Worm (Caenorhabditis elegans) whole organism, L4 larva: ENCODE results near the gene ZK637.4.

Experiments used
- F10B5.3 ChIP-seq: sonication (generic microtip); optimal IDR thresholded peaks from 2 replicates; lab custom pipeline; 2016; ENCODE audit warnings: mild to moderate bottlenecking, missing genetic modification characterization, missing compliant biosample characterization
- F26F4.8 ChIP-seq: fragments of 200-800 bp; sonication (Bioruptor generic); conservative IDR thresholded peaks from 2 replicates; pipeline ENCODE4 v1.3.6; 2022; ENCODE audit warnings: missing genetic modification characterization, missing compliant biosample characterization
- F37D6.2 ChIP-seq: sonication (generic microtip); optimal IDR thresholded peaks from 2 replicates; lab custom pipeline; 2016; ENCODE audit warnings: mild to moderate bottlenecking, missing genetic modification characterization, missing compliant biosample characterization
- F49E8.2 ChIP-seq: sonication (generic microtip); optimal IDR thresholded peaks from 2 replicates; lab custom pipeline; 2016; ENCODE audit warnings: missing compliant biosample characterization, mild to moderate bottlenecking, missing genetic modification characterization, borderline replicate concordance
- T26A8.4 ChIP-seq: fragments of 200-800 bp; sonication (Bioruptor generic); IDR thresholded peaks from 2 replicates; pipeline ENCODE4 v1.3.6; 2022; ENCODE audit warnings: missing genetic modification characterization, missing compliant biosample characterization
- ZK337.2 ChIP-seq: fragments of 200-800 bp; sonication (Bioruptor generic); IDR thresholded peaks from 2 replicates; pipeline ENCODE4 v1.3.6; 2022; ENCODE audit warnings: missing genetic modification reagents, missing genetic modification characterization, missing compliant biosample characterization
- ZK546.5 ChIP-seq, 2 experiments: sonication (generic microtip); optimal IDR thresholded peaks; 2 replicates each; lab custom pipeline; 2017; ENCODE audit warnings: missing biosample characterization in 2 of 2, missing genetic modification characterization in 2 of 2
- aha-1 ChIP-seq: fragments of 150-350 bp; peaks from one replicate; lab custom pipeline; 2014; ENCODE audit warnings: missing biosample characterization, missing genetic modification characterization
- aly-2 ChIP-seq: sonication (generic microtip); optimal IDR thresholded peaks from 2 replicates; lab custom pipeline; 2018; ENCODE audit warnings: missing biosample characterization, missing genetic modification characterization
- ama-1 ChIP-seq: fragments of 150-350 bp; optimal IDR thresholded peaks from 2 replicates; lab custom pipeline; 2014; ENCODE audit warnings: inconsistent platforms, mixed read lengths
- arid-1 ChIP-seq: fragments of 200-800 bp; sonication (Bioruptor generic); conservative IDR thresholded peaks from 2 replicates; pipeline ENCODE4 v1.3.6; 2022; ENCODE audit warnings: missing genetic modification reagents, missing genetic modification characterization, missing compliant biosample characterization
- attf-4 ChIP-seq: sonication (generic microtip); optimal IDR thresholded peaks from 3 replicates; lab custom pipeline; 2017; ENCODE audit warnings: missing biosample characterization, missing genetic modification characterization
- ceh-28 ChIP-seq: fragments of 150-350 bp; optimal IDR thresholded peaks from 2 replicates; lab custom pipeline; 2014; ENCODE audit warnings: missing biosample characterization, missing genetic modification reagents, missing genetic modification characterization
- ceh-82 ChIP-seq: sonication (generic microtip); optimal IDR thresholded peaks from 2 replicates; lab custom pipeline; 2017; ENCODE audit warnings: missing biosample characterization, missing genetic modification characterization
- ces-1 ChIP-seq: fragments of 150-350 bp; sonication (generic microtip); optimal IDR thresholded peaks from 4 replicates; lab custom pipeline; 2014; ENCODE audit warnings: missing biosample characterization, missing genetic modification reagents, missing genetic modification characterization
- cey-2 ChIP-seq: sonication (generic microtip); optimal IDR thresholded peaks from 3 replicates; lab custom pipeline; 2017; ENCODE audit warnings: missing genetic modification characterization, mild to moderate bottlenecking, missing compliant biosample characterization, antibody characterized with exemption, borderline replicate concordance; ENCODE audit not compliant: insufficient read depth
- ctbp-1 ChIP-seq: fragments of 200-800 bp; sonication (Bioruptor generic); IDR thresholded peaks from 2 replicates; pipeline ENCODE4 v1.3.6; 2022; ENCODE audit warnings: missing genetic modification reagents, missing genetic modification characterization, missing compliant biosample characterization
- daf-12 ChIP-seq: fragments of 150-350 bp; optimal IDR thresholded peaks from 2 replicates; lab custom pipeline; 2014; ENCODE audit warnings: missing biosample characterization, missing genetic modification reagents, missing genetic modification characterization
- daf-16 ChIP-seq, 3 experiments: sonication (generic microtip); optimal IDR thresholded peaks; 2 replicates each; lab custom pipeline; 2016 to 2017; ENCODE audit warnings: missing genetic modification characterization in 3 of 3, missing genetic modification reagents in 3 of 3, mild to moderate bottlenecking in 2 of 3, missing compliant biosample characterization in 2 of 3, missing biosample characterization in 1 of 3, moderate library complexity in 1 of 3
- daf-8 ChIP-seq: fragments of 200-800 bp; sonication (Bioruptor generic); IDR thresholded peaks from 2 replicates; pipeline ENCODE4 v1.3.6; 2022; ENCODE audit warnings: missing genetic modification characterization, missing compliant biosample characterization
- dmd-8 ChIP-seq: fragments of 200-800 bp; sonication (Bioruptor generic); IDR thresholded peaks from 2 replicates; pipeline ENCODE4 v1.3.6; 2022; ENCODE audit warnings: missing genetic modification characterization, missing compliant biosample characterization
- dpl-1 ChIP-seq: fragments of 150-350 bp; optimal IDR thresholded peaks from 2 replicates; lab custom pipeline; 2014; ENCODE audit warnings: missing biosample characterization, missing genetic modification reagents, missing genetic modification characterization
- gei-8 ChIP-seq: fragments of 200-800 bp; sonication (Bioruptor generic); optimal IDR thresholded peaks from 2 replicates; lab custom pipeline; 2018; ENCODE audit warnings: mild to moderate bottlenecking, missing genetic modification characterization, missing compliant biosample characterization
- hlh-11 ChIP-seq: fragments of 200-800 bp; sonication (Bioruptor generic); optimal IDR thresholded peaks from 2 replicates; lab custom pipeline; 2018; ENCODE audit warnings: mild to moderate bottlenecking, missing genetic modification characterization, missing compliant biosample characterization
- hlh-30 ChIP-seq: sonication (generic microtip); optimal IDR thresholded peaks from 2 replicates; lab custom pipeline; 2017; ENCODE audit warnings: antibody characterized with exemption, mild to moderate bottlenecking, missing genetic modification characterization, missing compliant biosample characterization; ENCODE audit not compliant: insufficient read depth
- hmg-1.1 ChIP-seq: fragments of 200-800 bp; sonication (Bioruptor generic); IDR thresholded peaks from 2 replicates; pipeline ENCODE4 v1.3.6; 2022; ENCODE audit warnings: missing genetic modification reagents, missing genetic modification characterization, missing compliant biosample characterization
- lin-15B ChIP-seq: fragments of 150-350 bp; sonication (generic microtip); optimal IDR thresholded peaks from 3 replicates; lab custom pipeline; 2014; ENCODE audit warnings: missing biosample characterization, missing genetic modification characterization
- lin-29 ChIP-seq: fragments of 200-800 bp; sonication (Bioruptor generic); IDR thresholded peaks from 2 replicates; pipeline ENCODE4 v1.3.6; 2022; ENCODE audit warnings: missing genetic modification reagents, missing genetic modification characterization, missing compliant biosample characterization
- lir-3 ChIP-seq: sonication (generic microtip); optimal IDR thresholded peaks from 2 replicates; lab custom pipeline; 2016; ENCODE audit warnings: mild to moderate bottlenecking, missing genetic modification characterization, missing compliant biosample characterization
- madf-9 ChIP-seq: fragments of 200-800 bp; sonication (Bioruptor generic); conservative IDR thresholded peaks from 2 replicates; pipeline ENCODE4 v1.3.6; 2022; ENCODE audit warnings: missing genetic modification reagents, missing genetic modification characterization, missing compliant biosample characterization
- mdl-1 ChIP-seq, 2 experiments: fragments of 150-350 bp in 1 of 2; sonication (generic microtip) in 1 of 2; optimal IDR thresholded peaks; 2 replicates each; lab custom pipeline; 2014 to 2017; ENCODE audit warnings: missing biosample characterization in 2 of 2, missing genetic modification characterization in 2 of 2
- mdt-29 ChIP-seq: fragments of 200-800 bp; sonication (Bioruptor generic); IDR thresholded peaks from 2 replicates; pipeline ENCODE4 v1.3.6; 2022; ENCODE audit warnings: missing genetic modification reagents, missing genetic modification characterization, missing compliant biosample characterization
- mep-1 ChIP-seq: fragments of 150-350 bp; sonication (generic microtip); optimal IDR thresholded peaks from 3 replicates; lab custom pipeline; 2014; ENCODE audit warnings: missing biosample characterization, missing genetic modification characterization
- mes-2 ChIP-seq: sonication (generic microtip); optimal IDR thresholded peaks from 2 replicates; lab custom pipeline; 2016; ENCODE audit warnings: missing genotype, mild to moderate bottlenecking, missing genetic modification characterization, missing compliant biosample characterization; ENCODE audit not compliant: poor library complexity, severe bottlenecking
- mxl-2 ChIP-seq: fragments of 200-800 bp; sonication (Bioruptor generic); conservative IDR thresholded peaks from 2 replicates; pipeline ENCODE4 v1.3.6; 2022; ENCODE audit warnings: missing genetic modification reagents, missing genetic modification characterization, missing compliant biosample characterization
- nhr-10 ChIP-seq: fragments of 150-350 bp; optimal IDR thresholded peaks from 2 replicates; lab custom pipeline; 2014; ENCODE audit warnings: missing biosample characterization, missing genetic modification characterization
- nhr-11 ChIP-seq: fragments of 150-350 bp; optimal IDR thresholded peaks from 2 replicates; lab custom pipeline; 2014; ENCODE audit warnings: missing biosample characterization, missing genetic modification characterization
- nhr-237 ChIP-seq: sonication (generic microtip); optimal IDR thresholded peaks from 2 replicates; lab custom pipeline; 2017; ENCODE audit warnings: missing biosample characterization, missing genetic modification characterization
- nhr-28 ChIP-seq: fragments of 150-350 bp; optimal IDR thresholded peaks from 2 replicates; lab custom pipeline; 2014; ENCODE audit warnings: missing biosample characterization, missing genetic modification characterization
- nhr-41 ChIP-seq: fragments of 200-800 bp; sonication (Bioruptor generic); IDR thresholded peaks from 2 replicates; pipeline ENCODE4 v1.3.6; 2022; ENCODE audit warnings: missing genetic modification reagents, missing genetic modification characterization, missing compliant biosample characterization
- nhr-48 ChIP-seq: sonication (generic microtip); optimal IDR thresholded peaks from 2 replicates; lab custom pipeline; 2016; ENCODE audit warnings: mild to moderate bottlenecking, missing genetic modification characterization, missing compliant biosample characterization
- nhr-76 ChIP-seq: fragments of 150-350 bp; optimal IDR thresholded peaks from 2 replicates; lab custom pipeline; 2014; ENCODE audit warnings: missing biosample characterization, missing genetic modification characterization
- pqm-1 ChIP-seq: sonication (generic microtip); optimal IDR thresholded peaks from 2 replicates; lab custom pipeline; 2017; ENCODE audit warnings: missing biosample characterization, missing genetic modification characterization
- rbr-2 ChIP-seq: sonication (generic microtip); optimal IDR thresholded peaks from 2 replicates; lab custom pipeline; 2016; ENCODE audit warnings: missing genotype, missing genetic modification characterization, missing compliant biosample characterization
- sdz-12 ChIP-seq: fragments of 200-800 bp; sonication (Bioruptor generic); optimal IDR thresholded peaks from 2 replicates; lab custom pipeline; 2018; ENCODE audit warnings: mild to moderate bottlenecking, missing genetic modification characterization, missing compliant biosample characterization
- snpc-1.2 ChIP-seq: fragments of 200-800 bp; sonication (Bioruptor generic); IDR thresholded peaks from 2 replicates; pipeline ENCODE4 v1.3.6; 2022; ENCODE audit warnings: missing genetic modification reagents, missing genetic modification characterization, missing compliant biosample characterization
- vab-7 ChIP-seq: fragments of 200-800 bp; sonication (Bioruptor generic); IDR thresholded peaks from 2 replicates; pipeline ENCODE4 v1.3.6; 2022; ENCODE audit warnings: missing genetic modification reagents, missing genetic modification characterization, missing compliant biosample characterization
- zag-1 ChIP-seq: fragments of 150-350 bp; optimal IDR thresholded peaks from 2 replicates; lab custom pipeline; 2014; ENCODE audit warnings: missing biosample characterization, missing genetic modification characterization
- zfp-2 ChIP-seq: sonication (generic microtip); optimal IDR thresholded peaks from 2 replicates; lab custom pipeline; 2016; ENCODE audit warnings: mild to moderate bottlenecking, missing genetic modification characterization, missing compliant biosample characterization
- zfp-3 ChIP-seq: fragments of 200-800 bp; sonication (Bioruptor generic); conservative IDR thresholded peaks from 2 replicates; pipeline ENCODE4 v1.3.6; 2022; ENCODE audit warnings: missing genetic modification reagents, missing genetic modification characterization, missing compliant biosample characterization

Gene ZK637.4

DNA sequence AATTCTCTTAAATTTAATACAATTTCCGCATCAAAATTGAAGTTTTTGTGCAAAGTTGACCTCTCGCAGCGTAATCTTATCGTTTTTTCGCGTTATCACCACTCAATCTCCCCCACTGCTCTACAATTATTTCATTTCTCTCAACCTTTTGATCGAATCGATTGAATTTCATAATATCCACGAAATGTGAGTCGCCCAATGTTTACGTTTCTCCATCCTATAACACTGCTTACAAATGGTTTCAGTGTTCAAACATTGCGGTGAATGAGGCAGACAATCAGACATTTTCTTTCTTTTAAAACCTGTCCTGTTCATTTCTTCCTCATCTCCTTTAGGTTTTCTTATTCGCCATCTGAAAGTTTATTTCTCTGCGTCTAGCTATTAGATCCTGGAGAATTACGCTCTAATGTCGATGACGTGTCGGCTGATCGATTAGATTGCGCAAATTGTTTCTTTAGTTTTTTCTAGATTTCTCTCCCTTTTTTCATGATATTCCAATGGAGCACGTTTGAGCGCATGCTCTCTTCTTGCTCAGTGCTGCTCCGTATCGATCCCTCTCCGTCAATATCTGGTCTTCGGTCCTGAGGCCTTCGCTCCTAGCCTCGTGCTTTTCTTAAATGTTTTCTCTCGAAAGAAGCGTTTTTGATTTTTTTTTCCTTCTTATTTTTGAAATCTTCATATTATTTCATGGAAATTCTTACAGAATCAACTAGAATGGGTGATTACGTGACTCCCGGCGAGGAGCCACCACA is 11.5 kb downstream of the ZK637.4 start, which contains the start of gene unc-32 (continued):
- TF ChIP-seq cey-2 (tag; lab: Kevin White, UChicago) (no peak), lin-15B (tag; lab: Kevin White, UChicago) (no peak), lir-3 (tag; lab: Kevin White, UChicago) (no peak), arid-1 (no peak), pqm-1 (tag; lab: Kevin White, UChicago) (no peak), lin-29 (no peak), hmg-1.1 (GFP tag; lab: Robert Waterston, UW) (peak; percentile 46; the same call in 1 of the 2 replicates), mep-1 (tag; lab: Kevin White, UChicago) (peak; percentile 59), ces-1 (GFP tag; lab: Kevin White, UChicago) (peak; percentile 38), ceh-28 (peak; percentile 42), ceh-82 (no peak), zfp-2 (tag; lab: Kevin White, UChicago) (no peak), mes-2 (peak; percentile 50), gei-8 (GFP tag; lab: Kevin White, UChicago) (no peak), T26A8.4 (GFP tag; lab: Robert Waterston, UW) (peak; percentile 34; the same call in 1 of the 2 replicates), F37D6.2 (tag; lab: Kevin White, UChicago) (peak; percentile 1), zag-1 (tag; lab: Kevin White, UChicago) (no peak), nhr-11 (tag; lab: Kevin White, UChicago) (no peak), snpc-1.2 (GFP tag; lab: Robert Waterston, UW) (no peak), dpl-1 (GFP tag; lab: Kevin White, UChicago) (peak; percentile 46), dmd-8 (GFP tag; lab: Robert Waterston, UW) (no peak), zfp-3 (GFP tag; lab: Robert Waterston, UW) (no peak), ZK337.2 (GFP tag; lab: Robert Waterston, UW) (no peak), nhr-41 (GFP tag; lab: Robert Waterston, UW) (no peak), vab-7 (no peak), aha-1 (tag; lab: Kevin White, UChicago) (peak; percentile 24), sdz-12 (no peak), hlh-30 (tag; lab: Kevin White, UChicago) (peak; percentile 71), F49E8.2 (tag; lab: Kevin White, UChicago) (no peak), mdl-1 (tag; optimal IDR thresholded peaks at IDR 0.05; lab: Kevin White, UChicago) (peak in 1 of 2 experiments; percentile 74), F26F4.8 (no peak), nhr-76 (no peak), daf-8 (no peak), madf-9 (no peak), nhr-237 (tag; lab: Kevin White, UChicago) (no peak), nhr-28 (tag; lab: Kevin White, UChicago) (no peak), nhr-48 (tag; lab: Kevin White, UChicago) (no peak), mxl-2 (GFP tag; lab: Robert Waterston, UW) (no peak), ama-1 (no peak), rbr-2 (tag; lab: Kevin White, UChicago) (peak; percentile 53), aly-2 (tag; lab: Kevin White, UChicago) (no peak), ctbp-1 (GFP tag; lab: Robert Waterston, UW) (peak; percentile 53; the same call in 1 of the 2 replicates), hlh-11 (peak; percentile 37), mdt-29 (GFP tag; lab: Robert Waterston, UW) (no peak), daf-16 (GFP tag; optimal IDR thresholded peaks at IDR 0.05; lab: Kevin White, UChicago) (no peak), daf-16 (tag; optimal IDR thresholded peaks at IDR 0.05; lab: Kevin White, UChicago) (peak; percentile 21), ZK546.5 (tag; optimal IDR thresholded peaks at IDR 0.05; lab: Kevin White, UChicago) (no peak), daf-12 (tag; lab: Kevin White, UChicago) (no peak), attf-4 (tag; lab: Kevin White, UChicago) (no peak), F10B5.3 (tag; lab: Kevin White, UChicago) (no peak), nhr-10 (no peak)
